Worm (Caenorhabditis elegans): ENCODE measurements around the gene swsn-3.
"Not testable (repeated sequence)": the region's sequence is repeated elsewhere in the genome, so short reads cannot be mapped to it uniquely, and the experiment has no call there.

- not testable (repeated sequence) for TF ChIP-seq him-1 (tag; optimal IDR thresholded peaks at IDR 0.05); tlf-1 (GFP tag; optimal IDR thresholded peaks at IDR 0.05); B0336.3 (GFP tag; IDR thresholded peaks at IDR 0.05); hsf-1 (GFP tag; IDR thresholded peaks at IDR 0.05)
Measured at ce11 chrIII:2797463-2797862, 29.0 kb upstream of the swsn-3 start.

All from whole organism, young adult.